Fruit fly (Drosophila melanogaster): ENCODE measurements around the gene CG11977.
A peak's percentile ranks its signal among the peaks of the same experiment; 100 is the strongest.

CG11977 gene

DNA sequence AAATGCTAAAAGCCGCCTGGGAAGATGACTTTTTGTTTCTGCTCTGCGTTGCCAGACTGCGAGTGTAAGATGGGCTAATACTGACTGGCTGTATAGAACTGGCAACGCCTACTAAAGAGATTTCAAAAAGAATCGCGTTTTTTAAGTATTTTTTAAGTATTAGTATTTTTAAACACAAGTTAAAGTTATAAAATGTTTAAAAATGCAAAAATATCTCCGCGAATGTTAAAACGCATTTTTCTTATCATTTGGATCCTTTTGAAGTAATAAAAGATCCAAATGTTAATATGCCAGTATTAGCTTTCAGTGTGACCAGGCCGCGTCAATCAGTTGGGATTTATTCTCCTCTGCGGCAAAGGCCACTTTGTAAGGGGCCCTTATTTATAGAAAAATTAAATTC, 8.6 kb downstream of the CG11977 start, which contains the start of the genes Prosbeta3 and Iru (continued):
- peak in 1 of 3 experiments; percentile 13 for TF ChIP-seq Stat92E (GFP tag; optimal IDR thresholded peaks at IDR 0.05)
- no peak for TF ChIP-seq Taf1 (GFP tag; IDR thresholded peaks at IDR 0.05)
- TF ChIP-seq amos (GFP tag; IDR thresholded peaks at IDR 0.05; ENCODE audit: partially characterized antibody), result peak; percentile 31; the same call in 1 of the 2 replicates
- no peak for TF ChIP-seq ATbp (GFP tag; optimal IDR thresholded peaks at IDR 0.05)
- no peak for TF ChIP-seq ac (GFP tag; optimal IDR thresholded peaks at IDR 0.05)
- TF ChIP-seq CG15601 (tag; optimal IDR thresholded peaks at IDR 0.05), result peak; percentile 17
- TF ChIP-seq tin (GFP tag; optimal IDR thresholded peaks at IDR 0.05), result no peak
- peak; percentile 14 for TF ChIP-seq mam (GFP tag; optimal IDR thresholded peaks at IDR 0.05)
- no peak for TF ChIP-seq schlank (tag; optimal IDR thresholded peaks at IDR 0.05)
- no peak for TF ChIP-seq Xrp1 (GFP tag; IDR thresholded peaks at IDR 0.05)
- no peak for TF ChIP-seq Tbp (GFP tag; optimal IDR thresholded peaks at IDR 0.05)
- TF ChIP-seq CG4617 (GFP tag; optimal IDR thresholded peaks at IDR 0.05; ENCODE audit: borderline replicate concordance), result peak; percentile 45
- TF ChIP-seq CG2889 (GFP tag; IDR thresholded peaks at IDR 0.05), result no peak
- TF ChIP-seq ssp (GFP tag; IDR thresholded peaks at IDR 0.05), result no peak
- TF ChIP-seq cwo (GFP tag; optimal IDR thresholded peaks at IDR 0.05), result no peak
- peak; percentile 68 for TF ChIP-seq CG14710 (tag; optimal IDR thresholded peaks at IDR 0.05)
- no peak for TF ChIP-seq cg (GFP tag; optimal IDR thresholded peaks at IDR 0.05)
- no peak for TF ChIP-seq CG17186 (GFP tag; optimal IDR thresholded peaks at IDR 0.05)
- no peak for TF ChIP-seq nau (GFP tag; optimal IDR thresholded peaks at IDR 0.05)
- TF ChIP-seq CG1832 (GFP tag; optimal IDR thresholded peaks at IDR 0.05), result no peak
- TF ChIP-seq Atf-2 (GFP tag; optimal IDR thresholded peaks at IDR 0.05), result no peak
- TF ChIP-seq CG13894 (tag; optimal IDR thresholded peaks at IDR 0.05), result peak; percentile 5
- TF ChIP-seq CG11695 (GFP tag; IDR thresholded peaks at IDR 0.05), result no peak
- TF ChIP-seq Fer3 (tag; optimal IDR thresholded peaks at IDR 0.05), result no peak
- TF ChIP-seq CG10267 (tag; optimal IDR thresholded peaks at IDR 0.05), result peak; percentile 40
- no peak for TF ChIP-seq CHES-1-like (GFP tag; optimal IDR thresholded peaks at IDR 0.05)
- peak; percentile 13 for TF ChIP-seq Nf-YC (tag; optimal IDR thresholded peaks at IDR 0.05)
- no peak for TF ChIP-seq CG17612 (GFP tag; IDR thresholded peaks at IDR 0.05)
- no peak for TF ChIP-seq CG2199 (GFP tag; IDR thresholded peaks at IDR 0.05)
- no peak for TF ChIP-seq cad (GFP tag; optimal IDR thresholded peaks at IDR 0.05)
- TF ChIP-seq btn (GFP tag; optimal IDR thresholded peaks at IDR 0.05), result no peak
- TF ChIP-seq CG15696 (tag; optimal IDR thresholded peaks at IDR 0.05), result no peak
- TF ChIP-seq CG17359 (tag; optimal IDR thresholded peaks at IDR 0.05), result no peak
- peak in 1 of 2 experiments; percentile 1 for TF ChIP-seq dpn (GFP tag; optimal IDR thresholded peaks at IDR 0.05)
- TF ChIP-seq CG9797 (GFP tag; optimal IDR thresholded peaks at IDR 0.05), result peak; percentile 91
- TF ChIP-seq CG2129 (GFP tag; IDR thresholded peaks at IDR 0.05; ENCODE audit: partially characterized antibody), result no peak
- peak; percentile 27 for TF ChIP-seq CG2116 (GFP tag; optimal IDR thresholded peaks at IDR 0.05)
- no peak for TF ChIP-seq tup (GFP tag; optimal IDR thresholded peaks at IDR 0.05)
- peak; percentile 47 for TF ChIP-seq CG30020 (tag; optimal IDR thresholded peaks at IDR 0.05)
- TF ChIP-seq gsb (GFP tag; IDR thresholded peaks at IDR 0.05), result no peak
- TF ChIP-seq CG12299 (tag; optimal IDR thresholded peaks at IDR 0.05), result peak; percentile 9
- no peak for TF ChIP-seq CG8944 (GFP tag; optimal IDR thresholded peaks at IDR 0.05)
- no peak for TF ChIP-seq CG1647 (GFP tag; optimal IDR thresholded peaks at IDR 0.05)
- TF ChIP-seq CG13624 (GFP tag; optimal IDR thresholded peaks at IDR 0.05), result no peak
- peak; percentile 59 for TF ChIP-seq HmgZ (tag; optimal IDR thresholded peaks at IDR 0.05)
- TF ChIP-seq CG6175 (GFP tag; IDR thresholded peaks at IDR 0.05), result no peak
- TF ChIP-seq CG3065 (GFP tag; optimal IDR thresholded peaks at IDR 0.05), result no peak
- TF ChIP-seq hkb (optimal IDR thresholded peaks at IDR 0.05), result peak; percentile 79
- no peak for TF ChIP-seq hkb (GFP tag; IDR thresholded peaks at IDR 0.05)
- peak; percentile 86 for TF ChIP-seq sens (GFP tag)
- TF ChIP-seq Bteb2 (GFP tag; optimal IDR thresholded peaks at IDR 0.05), result no peak
- no peak for TF ChIP-seq h (optimal IDR thresholded peaks at IDR 0.05)
